Fruit fly (Drosophila melanogaster): ENCODE measurements around the gene ck.

DNA sequence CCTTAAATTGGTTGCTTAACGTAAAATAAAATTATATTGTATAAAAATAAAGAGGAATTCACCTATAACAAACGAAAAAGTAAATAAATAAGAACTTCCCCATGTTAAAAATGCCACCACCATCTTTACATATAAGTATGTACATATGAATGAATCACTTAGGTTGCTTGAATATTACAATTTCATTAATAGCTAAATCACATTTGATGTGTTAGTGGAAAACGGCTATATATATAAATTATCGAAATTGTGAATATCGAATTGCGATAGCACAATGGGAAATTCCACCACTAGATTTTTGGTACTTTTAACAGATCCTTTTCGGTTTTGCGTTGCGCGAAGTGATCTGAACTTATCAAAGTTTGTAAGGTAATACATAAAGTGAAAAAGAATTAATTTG, 3.7 kb upstream of the ck start, which contains the start of the genes solo and vas:
- TF ChIP-seq topi (GFP tag; optimal IDR thresholded peaks at IDR 0.05), result peak; percentile 17
- TF ChIP-seq achi (GFP tag; optimal IDR thresholded peaks at IDR 0.05), result no peak
- TF ChIP-seq CG11902 (GFP tag; optimal IDR thresholded peaks at IDR 0.05), result no peak
- TF ChIP-seq Hr39 (GFP tag; optimal IDR thresholded peaks at IDR 0.05), result peak; percentile 23
- peak; percentile 19 for TF ChIP-seq CG10631 (GFP tag; optimal IDR thresholded peaks at IDR 0.05)
- TF ChIP-seq CG6163 (GFP tag; IDR thresholded peaks at IDR 0.05), result 0 out of 3 replicates have a peak, but pooled peaks have one; percentile 51
- peak; percentile 33 for TF ChIP-seq OdsH (GFP tag; optimal IDR thresholded peaks at IDR 0.05)
